2 fruit fly cellular contexts compared by ENCODE assay signal in genomic region chrX:9658095-9658838, dm6.
TF ChIP-seq lines count a peak whose summit lies in the region.

No protein-coding gene starts in this region.

TF ChIP-seq in whole organism, embryonic, 481 proteins besides CTCF, POLR2A, EP300 and RAD21 (continued from another document):
- TF ChIP-seq CG8478 (optimal IDR thresholded peaks at IDR 0.05; lab: Kevin White, UChicago) (peak; percentile 82), chn (GFP tag; optimal IDR thresholded peaks at IDR 0.05; lab: Kevin White, UChicago) (no peak), CG3407 (GFP tag; optimal IDR thresholded peaks at IDR 0.05; lab: Kevin White, UChicago) (no peak), MBD-R2 (GFP tag; IDR thresholded peaks at IDR 0.05; lab: Robert Waterston, UW) (no peak), CG15479 (GFP tag; optimal IDR thresholded peaks at IDR 0.05; lab: Kevin White, UChicago) (peak; percentile 95), gem (tag; optimal IDR thresholded peaks at IDR 0.05; lab: Kevin White, UChicago) (peak; percentile 13), CG17361 (GFP tag; IDR thresholded peaks at IDR 0.05; lab: Robert Waterston, UW) (0 out of 3 replicates have a peak, but pooled peaks have one; percentile 7), chinmo (GFP tag; IDR thresholded peaks at IDR 0.05; lab: Robert Waterston, UW; ENCODE audit: partially characterized antibody) (peak; percentile 9; the same call in 1 of the 4 replicates), Meics (GFP tag; optimal IDR thresholded peaks at IDR 0.05; lab: Kevin White, UChicago) (no peak), otp (GFP tag; IDR thresholded peaks at IDR 0.05; lab: Robert Waterston, UW) (0 out of 3 replicates have a peak, but pooled peaks have one; percentile 24), gcm (GFP tag; optimal IDR thresholded peaks at IDR 0.05; lab: Kevin White, UChicago) (peak; percentile 44), kah (GFP tag; optimal IDR thresholded peaks at IDR 0.05; lab: Kevin White, UChicago) (peak; percentile 28), Ssrp (tag; optimal IDR thresholded peaks at IDR 0.05; lab: Kevin White, UChicago) (no peak), stwl (tag; optimal IDR thresholded peaks at IDR 0.05; lab: Kevin White, UChicago) (no peak), BEAF-32 (GFP tag; optimal IDR thresholded peaks at IDR 0.05; lab: Kevin White, UChicago) (no peak), sens (GFP tag; lab: Kevin White, UChicago) (peak; percentile 63), CG1529 (GFP tag; optimal IDR thresholded peaks at IDR 0.05; lab: Kevin White, UChicago) (peak; percentile 5), Asciz (GFP tag; optimal IDR thresholded peaks at IDR 0.05; lab: Kevin White, UChicago) (no peak), CG14441 (GFP tag; IDR thresholded peaks at IDR 0.05; lab: Robert Waterston, UW) (no peak), Hey (tag; optimal IDR thresholded peaks at IDR 0.05; lab: Kevin White, UChicago) (peak; percentile 3), zfh2 (GFP tag; optimal IDR thresholded peaks at IDR 0.05; lab: Kevin White, UChicago) (no peak), NfI (GFP tag; optimal IDR thresholded peaks at IDR 0.05; lab: Kevin White, UChicago) (no peak), CG8290 (GFP tag; optimal IDR thresholded peaks at IDR 0.05; lab: Kevin White, UChicago) (no peak), CG8290 (tag; optimal IDR thresholded peaks at IDR 0.05; lab: Kevin White, UChicago) (no peak), Hsf (GFP tag; optimal IDR thresholded peaks at IDR 0.05; lab: Kevin White, UChicago) (no peak), CG14014 (GFP tag; IDR thresholded peaks at IDR 0.05; lab: Robert Waterston, UW) (no peak), Rx (GFP tag; IDR thresholded peaks at IDR 0.05; lab: Robert Waterston, UW) (no peak), Myb (GFP tag; optimal IDR thresholded peaks at IDR 0.05; lab: Kevin White, UChicago) (no peak), CG16813 (GFP tag; IDR thresholded peaks at IDR 0.05; lab: Robert Waterston, UW; ENCODE audit: partially characterized antibody) (no peak), dimm (GFP tag; IDR thresholded peaks at IDR 0.05; lab: Robert Waterston, UW) (no peak), Sox102F (GFP tag; optimal IDR thresholded peaks at IDR 0.05; lab: Kevin White, UChicago) (peak; percentile 27), zfh1 (GFP tag; IDR thresholded peaks at IDR 0.05; lab: Robert Waterston, UW) (no peak), zen (tag; optimal IDR thresholded peaks at IDR 0.05; lab: Kevin White, UChicago) (peak; percentile 27)

TF ChIP-seq in whole organism, prepupa, 60 proteins besides CTCF, POLR2A, EP300 and RAD21 (continued from another document):
- TF ChIP-seq CG15336 (GFP tag; IDR thresholded peaks at IDR 0.05; lab: Robert Waterston, UW) = no peak
- TF ChIP-seq CG4318 (GFP tag; optimal IDR thresholded peaks at IDR 0.05; lab: Kevin White, UChicago) = no peak
- TF ChIP-seq lz (GFP tag; optimal IDR thresholded peaks at IDR 0.05; lab: Kevin White, UChicago) = peak; percentile 35
- TF ChIP-seq fd85E (GFP tag; optimal IDR thresholded peaks at IDR 0.05; lab: Kevin White, UChicago) = no peak
- no peak for TF ChIP-seq CG9139 (GFP tag; optimal IDR thresholded peaks at IDR 0.05; lab: Kevin White, UChicago)
- peak; percentile 19 for TF ChIP-seq CG31627 (GFP tag; optimal IDR thresholded peaks at IDR 0.05; lab: Kevin White, UChicago)
- TF ChIP-seq CG11294 (GFP tag; IDR thresholded peaks at IDR 0.05; lab: Robert Waterston, UW) = no peak
TF ChIP-seq in whole organism, prepupa: peak in this region for 33.
